Fruit fly (Drosophila melanogaster) whole organism, prepupa: ENCODE data around the gene syd.

Experiments used
- Blimp-1 ChIP-seq: fragments of 200-800 bp; sonication (Bioruptor generic); optimal IDR thresholded peaks from 3 replicates; lab custom pipeline; 2017; ENCODE audit warnings: missing biosample characterization, missing genetic modification characterization, mild to moderate bottlenecking, moderate library complexity, missing genetic modification reagents
- CG32006 ChIP-seq: fragments of 200-800 bp; sonication (Bioruptor generic); optimal IDR thresholded peaks from 3 replicates; lab custom pipeline; 2017; ENCODE audit warnings: missing biosample characterization, mild to moderate bottlenecking, missing genetic modification characterization
- CG3919 ChIP-seq: fragments of 200-800 bp; sonication (Bioruptor generic); optimal IDR thresholded peaks from 3 replicates; lab custom pipeline; 2016; ENCODE audit warnings: missing biosample characterization, missing genetic modification characterization
- CG6276 ChIP-seq: fragments of 200-800 bp; sonication (Bioruptor generic); optimal IDR thresholded peaks from 2 replicates; lab custom pipeline; 2017; ENCODE audit warnings: missing biosample characterization, mild to moderate bottlenecking, missing genetic modification characterization
- Eip93F ChIP-seq: fragments of 200-800 bp; sonication (Bioruptor generic); optimal IDR thresholded peaks from 2 replicates; lab custom pipeline; 2016; ENCODE audit warnings: missing biosample characterization, mild to moderate bottlenecking, missing genetic modification characterization
- Hr39 ChIP-seq: fragments of 200-800 bp; sonication (Bioruptor generic); optimal IDR thresholded peaks from 2 replicates; lab custom pipeline; 2016; ENCODE audit warnings: missing biosample characterization, missing genetic modification characterization
- Hr4 ChIP-seq: fragments of 200-800 bp; sonication (Bioruptor generic); optimal IDR thresholded peaks from 3 replicates; lab custom pipeline; 2016; ENCODE audit warnings: missing biosample characterization, missing genetic modification characterization
- Lpt ChIP-seq: fragments of 200-800 bp; sonication (Bioruptor generic); optimal IDR thresholded peaks from 3 replicates; lab custom pipeline; 2016; ENCODE audit warnings: missing biosample characterization, missing genetic modification characterization
- OdsH ChIP-seq: fragments of 200-800 bp; sonication (Bioruptor generic); optimal IDR thresholded peaks from 3 replicates; lab custom pipeline; 2016; ENCODE audit warnings: missing biosample characterization, missing genetic modification characterization
- Sox14 ChIP-seq: fragments of 200-800 bp; sonication (Bioruptor generic); optimal IDR thresholded peaks from 3 replicates; lab custom pipeline; 2016; ENCODE audit warnings: missing biosample characterization, missing genetic modification characterization
- esn ChIP-seq: fragments of 200-800 bp; sonication (Bioruptor generic); optimal IDR thresholded peaks from 2 replicates; lab custom pipeline; 2016; ENCODE audit warnings: missing biosample characterization, mild to moderate bottlenecking, missing genetic modification characterization, moderate library complexity
- fd59A ChIP-seq: fragments of 200-800 bp; sonication (Bioruptor generic); optimal IDR thresholded peaks from 2 replicates; lab custom pipeline; 2017; ENCODE audit warnings: missing biosample characterization, mild to moderate bottlenecking, missing genetic modification characterization, missing genetic modification reagents
- spab ChIP-seq: fragments of 200-800 bp; sonication (Bioruptor generic); optimal IDR thresholded peaks from 2 replicates; lab custom pipeline; 2017; ENCODE audit warnings: missing biosample characterization, mild to moderate bottlenecking, missing genetic modification characterization, missing genetic modification reagents

DNA sequence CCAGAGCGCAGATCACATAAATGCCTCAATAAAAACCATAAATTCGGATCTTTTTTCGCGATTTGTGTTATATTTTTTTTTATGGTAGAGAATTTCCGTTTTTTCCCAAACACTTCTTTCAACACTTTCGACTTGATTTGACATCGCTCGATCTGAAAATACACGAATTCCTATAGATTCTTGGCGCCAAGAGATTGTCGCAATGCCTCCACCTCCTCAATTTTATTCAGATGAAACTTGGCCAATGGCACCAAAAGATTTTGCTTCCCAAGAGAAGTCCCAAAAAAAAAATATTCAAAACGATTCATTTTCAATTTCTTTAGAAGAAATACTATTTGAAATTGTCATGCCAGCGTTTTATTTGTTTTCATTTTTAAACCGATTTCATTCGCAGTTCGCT is 31.4 kb downstream of the syd start:
- TF ChIP-seq Sox14 (GFP tag; lab: Kevin White, UChicago): no peak
- no peak for TF ChIP-seq CG32006 (GFP tag; lab: Kevin White, UChicago)
- no peak for TF ChIP-seq Blimp-1 (GFP tag; lab: Kevin White, UChicago)
- no peak for TF ChIP-seq esn (GFP tag; lab: Kevin White, UChicago)
- no peak for TF ChIP-seq Hr4
- TF ChIP-seq Hr39 (GFP tag; lab: Kevin White, UChicago): no peak
- no peak for TF ChIP-seq Eip93F (GFP tag; lab: Kevin White, UChicago)
- TF ChIP-seq Lpt: no peak
- TF ChIP-seq CG6276 (GFP tag; lab: Kevin White, UChicago): no peak
- TF ChIP-seq spab (GFP tag; lab: Kevin White, UChicago): no peak
- TF ChIP-seq fd59A (GFP tag; lab: Kevin White, UChicago): no peak
- TF ChIP-seq OdsH (GFP tag; lab: Kevin White, UChicago): no peak
- TF ChIP-seq CG3919: no peak
